Fruit fly (Drosophila melanogaster) S2 (cell line): ENCODE results near the gene Nin.

ENCODE experiments used
- CG8478 ChIP-seq: fragments of >200 bp; optimal IDR thresholded peaks from 2 replicates; lab custom pipeline; 2018
- CTCF ChIP-seq, 2 experiments: fragments of >200 bp; optimal IDR thresholded peaks; 2 replicates each; lab custom pipeline; 2018

DNA sequence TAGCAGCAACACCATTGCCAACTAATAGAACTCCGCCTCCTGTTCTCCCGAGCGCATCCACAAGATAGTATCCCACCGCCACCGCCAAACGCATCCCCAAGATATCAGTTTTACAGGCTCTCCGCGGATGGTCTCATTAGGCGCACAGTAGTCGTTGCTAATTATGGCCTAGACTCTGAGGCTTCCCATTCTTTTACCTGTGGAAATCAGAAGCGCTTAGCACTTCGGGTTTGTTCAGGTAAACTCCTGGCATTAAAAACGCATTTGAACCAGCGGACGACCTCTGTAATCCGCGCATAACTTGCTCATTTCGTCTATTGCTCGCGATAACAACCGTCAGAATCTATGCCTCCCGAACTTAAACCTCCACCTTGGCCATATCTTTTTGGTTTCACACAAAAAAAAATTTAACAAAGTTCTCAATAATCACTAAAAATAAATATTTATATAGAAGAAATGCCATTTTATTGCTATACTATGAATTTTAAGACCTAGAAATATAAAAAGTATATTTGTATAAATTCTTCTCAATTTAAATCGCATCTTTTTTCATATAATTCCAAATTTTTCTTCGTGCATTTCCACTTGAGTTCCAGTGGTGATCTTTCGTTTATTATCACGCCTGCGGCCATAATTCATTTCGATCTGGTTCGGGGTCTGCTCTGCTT lies 40.3 kb downstream of the Nin start:
- TF ChIP-seq CG8478 = no peak
- no peak for TF ChIP-seq CTCF (optimal IDR thresholded peaks at IDR 0.05; lab: Kevin White, UChicago)
